Worm (Caenorhabditis elegans) whole organism, dauer: ENCODE results near the gene dss-1.

Experiments
- unc-62 ChIP-seq: sonication (generic microtip); optimal IDR thresholded peaks from 2 replicates; lab custom pipeline; 2017; ENCODE audit warnings: missing biosample characterization, missing genetic modification reagents, missing genetic modification characterization

Gene dss-1

DNA sequence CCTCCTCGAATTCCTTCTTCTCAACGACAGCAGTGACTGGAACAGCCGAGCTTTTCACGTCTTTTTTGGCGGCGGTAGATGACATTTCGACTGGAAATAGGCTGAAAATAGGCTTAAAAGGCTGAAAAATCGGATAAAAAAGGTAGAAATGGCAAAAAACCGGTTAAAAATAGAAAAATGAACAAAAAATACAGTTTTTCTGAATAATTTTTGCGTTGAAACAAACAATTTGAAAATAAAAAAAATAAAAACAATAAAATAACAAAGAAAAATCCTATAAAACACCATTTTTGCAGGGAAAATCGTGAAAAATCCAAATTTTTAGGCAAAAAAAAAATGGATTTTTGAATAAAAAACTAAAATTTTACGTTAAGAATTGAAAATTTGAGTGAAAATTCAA lies at the start of gene dss-1:
Gene dss-1 (minus strand): TSS at position 101 of the 400 bp plus-strand sequence.
- TF ChIP-seq unc-62 = no peak

ce11 chrIII:1243199-1243598 lies 47.1 kb upstream of the dss-1 start, which contains the start of gene fbxa-63:
Gene fbxa-63 (plus strand): TSS chrIII:1243508.
- no peak for TF ChIP-seq unc-62

ce11 chrIII:1238704-1239103 lies 42.6 kb upstream of the dss-1 start, which contains the start of gene fbxa-61:
Gene fbxa-61 (plus strand): TSS chrIII:1239048.
- no peak for TF ChIP-seq unc-62

DNA sequence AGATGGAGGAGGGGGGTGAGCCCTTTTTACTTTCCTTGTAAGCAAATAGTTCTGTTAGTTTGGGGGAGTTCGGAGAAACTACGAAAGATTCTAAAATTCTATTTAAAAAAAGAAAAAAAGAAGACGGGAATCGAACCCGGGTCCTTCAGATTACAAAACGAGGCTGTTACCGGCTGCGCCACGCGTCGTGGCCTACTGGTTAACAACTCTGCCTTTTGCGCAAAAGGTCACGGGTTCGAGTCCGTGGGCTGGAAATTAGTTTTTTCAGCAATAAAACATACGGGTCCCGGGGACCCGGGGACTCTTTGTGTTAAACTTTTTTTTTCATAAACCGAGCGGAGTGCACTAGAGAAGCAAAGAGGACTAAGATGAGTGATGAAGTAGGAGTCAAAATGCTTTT lies 35.1 kb upstream of the dss-1 start:
- no peak for TF ChIP-seq unc-62

ce11 chrIII:1230672-1231071 lies 34.6 kb upstream of the dss-1 start:
- TF ChIP-seq unc-62 = no peak

- no peak for TF ChIP-seq unc-62
Observed at ce11 chrIII:1230174-1230573, 34.1 kb upstream of the dss-1 start, which contains the start of gene pes-4. Gene pes-4 (minus strand): TSS chrIII:1230274.

DNA sequence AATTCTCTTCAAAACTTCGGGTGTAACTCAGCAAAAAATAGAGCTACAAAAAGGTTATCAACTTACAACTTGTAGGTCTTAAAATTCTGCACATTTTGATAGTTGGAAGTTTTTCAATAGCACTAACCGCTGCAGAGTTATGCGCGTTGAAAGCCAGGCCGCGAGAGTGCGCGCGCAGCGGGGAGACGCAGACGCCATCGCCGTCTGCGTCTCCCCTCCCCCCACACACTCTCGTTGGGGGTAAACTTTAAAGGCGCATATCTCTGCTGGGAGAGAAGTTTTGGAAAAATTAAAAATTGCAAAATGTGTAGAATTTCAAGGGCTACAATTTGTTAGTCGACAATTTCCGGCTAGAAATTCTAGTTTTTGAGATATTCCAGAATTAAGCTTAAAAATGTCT lies 33.4 kb upstream of the dss-1 start:
- no peak for TF ChIP-seq unc-62

- TF ChIP-seq unc-62 = no peak
Observed at ce11 chrIII:1228593-1228992, 32.5 kb upstream of the dss-1 start.

DNA sequence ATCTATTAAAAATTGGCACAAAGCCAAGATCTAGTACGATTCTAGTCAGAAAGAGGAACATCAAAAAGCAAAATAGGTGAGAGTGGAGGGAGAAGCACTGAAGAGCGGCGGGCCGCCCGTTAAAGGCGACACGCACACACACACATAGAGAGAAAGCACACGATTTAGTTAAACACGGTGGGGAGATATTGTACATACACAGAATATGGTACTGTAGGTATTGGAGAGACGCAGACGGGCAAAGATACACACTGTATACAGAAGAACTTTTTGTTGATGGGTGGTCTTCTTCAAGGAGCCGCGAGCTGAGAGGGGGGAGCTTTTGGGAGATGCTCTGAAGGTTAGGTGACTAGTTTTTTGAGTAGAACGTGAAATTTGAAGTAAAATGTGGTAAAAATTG lies 30.2 kb upstream of the dss-1 start:
- TF ChIP-seq unc-62 = no peak

DNA sequence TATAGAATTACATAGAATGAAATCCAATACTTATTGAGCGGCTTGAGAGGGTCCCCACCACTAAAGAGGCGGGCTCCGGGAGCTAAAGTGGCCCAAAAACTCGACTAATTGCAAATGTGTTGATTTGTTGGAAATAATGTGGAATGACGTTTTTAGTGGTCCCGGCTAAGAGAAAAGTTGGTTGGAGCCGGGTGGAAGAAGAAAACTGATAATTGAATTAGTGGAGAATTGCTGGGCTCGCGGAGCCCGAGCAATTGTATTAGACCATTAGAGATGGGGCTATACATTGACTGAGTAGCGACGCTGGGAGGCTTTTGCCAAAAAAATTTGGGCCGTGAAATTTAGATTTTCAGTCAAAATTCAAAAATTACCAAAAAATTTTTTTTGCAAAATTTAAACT lies 29.5 kb upstream of the dss-1 start:
- TF ChIP-seq unc-62 = no peak

- TF ChIP-seq unc-62 = no peak
Observed at ce11 chrIII:1225116-1225515, 29.0 kb upstream of the dss-1 start.

DNA sequence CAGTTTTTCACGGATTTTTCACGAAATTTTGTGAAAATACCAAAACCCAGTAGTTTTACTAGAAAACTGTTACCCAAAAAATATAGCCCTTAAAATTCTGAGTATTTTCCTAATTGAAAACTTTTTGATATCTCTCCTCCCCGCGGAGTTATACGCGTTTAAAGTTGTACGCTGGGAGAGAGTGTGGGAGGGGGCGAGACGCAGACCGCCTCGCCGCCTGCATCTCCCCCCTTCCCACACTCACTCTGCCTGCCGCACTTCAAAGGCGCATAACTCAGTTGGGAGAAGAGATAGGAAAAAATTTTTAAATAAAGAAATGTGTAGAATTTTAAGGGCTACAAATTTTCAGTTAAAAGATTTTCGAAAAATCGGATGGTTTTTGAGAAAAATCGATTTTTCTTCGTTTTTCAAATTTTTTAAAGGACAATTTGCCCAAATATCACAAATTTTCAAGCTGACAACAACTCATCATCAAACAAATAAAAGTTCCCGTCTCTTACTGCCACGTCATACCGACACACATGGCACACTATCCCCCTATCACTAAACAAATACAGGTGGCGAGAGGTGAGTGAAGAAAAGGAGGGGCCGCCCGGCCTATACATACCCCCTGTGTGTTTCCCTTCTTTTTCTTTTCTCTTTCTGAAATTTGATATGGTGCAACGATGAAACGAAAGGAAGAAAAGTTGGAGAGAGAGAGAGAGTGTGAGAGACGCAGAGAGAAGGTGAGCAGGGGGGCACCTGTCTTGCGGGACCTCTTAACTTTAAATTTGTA lies 27.4 kb upstream of the dss-1 start:
- no peak for TF ChIP-seq unc-62

- no peak for TF ChIP-seq unc-62
Observed at ce11 chrIII:1221995-1222394, 25.9 kb upstream of the dss-1 start.

DNA sequence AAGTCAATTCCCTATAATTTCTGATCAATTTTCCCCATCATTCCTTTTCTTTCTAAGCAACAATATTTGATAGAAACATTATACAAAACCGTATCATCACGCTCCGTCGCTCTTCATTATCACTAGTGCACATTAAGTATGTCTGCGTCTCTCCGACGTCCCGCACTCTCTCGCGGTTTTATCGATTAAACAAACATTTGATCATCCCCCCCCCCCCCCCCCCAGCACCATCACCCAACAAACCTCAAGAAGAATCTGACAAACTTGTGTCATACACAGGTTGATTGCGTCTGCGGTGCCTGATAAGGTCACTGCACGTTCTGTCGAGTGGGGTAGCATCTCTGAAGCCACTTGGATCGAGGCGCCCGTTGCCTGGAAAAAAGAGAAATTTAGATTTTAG lies 23.9 kb upstream of the dss-1 start:
- no peak for TF ChIP-seq unc-62

DNA sequence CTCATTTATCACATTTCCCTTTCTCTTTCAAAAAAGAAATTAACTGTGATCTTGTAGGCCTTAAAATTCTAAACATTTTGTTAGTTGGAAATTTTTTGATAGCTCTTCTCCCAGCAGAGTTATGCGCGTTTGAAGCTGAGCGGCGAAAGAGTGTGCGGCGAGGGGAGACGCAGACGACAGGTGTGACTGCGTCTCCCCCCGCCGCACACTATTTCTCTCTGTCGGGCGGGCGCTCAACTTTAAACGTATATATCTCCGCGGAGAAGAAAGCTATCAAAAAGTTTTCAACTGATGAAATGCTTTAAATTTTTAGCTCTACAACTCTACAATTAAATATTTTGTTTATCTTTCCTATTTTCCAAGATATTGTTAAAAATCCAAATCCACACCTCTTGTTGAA lies 22.9 kb upstream of the dss-1 start:
- no peak for TF ChIP-seq unc-62

DNA sequence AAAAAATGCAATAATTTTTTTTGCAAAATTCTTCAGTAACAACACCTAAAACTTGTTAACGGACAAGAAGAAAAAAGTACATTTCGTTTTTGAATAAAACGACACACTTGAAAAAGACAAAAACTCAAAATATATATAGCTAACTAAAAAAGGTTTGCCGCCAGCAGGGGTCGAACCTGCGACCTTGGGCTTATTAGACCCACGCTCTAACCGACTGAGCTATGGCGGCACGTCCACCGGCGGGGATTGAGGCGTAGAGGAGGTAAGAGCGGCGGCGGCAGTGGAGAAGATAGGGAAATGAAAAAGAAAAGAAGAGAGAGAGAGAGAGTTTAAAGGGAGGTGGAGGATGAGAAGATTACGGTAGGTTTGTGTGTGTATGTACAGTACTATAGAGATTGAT lies 22.1 kb upstream of the dss-1 start:
- TF ChIP-seq unc-62 = no peak

DNA sequence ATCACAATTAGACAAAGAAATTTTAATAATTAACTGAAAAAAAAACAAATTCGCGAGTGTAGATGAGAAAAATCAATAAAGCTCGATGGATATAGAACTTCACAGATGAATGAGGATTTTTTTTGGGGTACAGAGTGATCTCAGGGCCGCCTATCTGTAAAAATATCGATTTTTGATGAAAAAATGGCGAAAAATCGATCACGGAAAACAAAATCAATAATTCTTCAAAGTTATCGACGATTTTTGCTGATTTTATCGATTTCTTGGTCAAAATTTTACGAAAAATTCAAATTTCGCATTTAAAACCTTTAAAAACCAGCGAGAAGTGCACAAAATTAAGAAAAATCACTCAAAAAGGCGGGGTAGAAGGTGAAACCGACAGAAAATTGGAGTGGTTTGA lies 20.0 kb upstream of the dss-1 start:
- TF ChIP-seq unc-62 = no peak

- no peak for TF ChIP-seq unc-62
Observed at ce11 chrIII:1214680-1215079, 18.6 kb upstream of the dss-1 start, which contains the start of gene Y119D3B.21. Gene Y119D3B.21 (plus strand): TSS chrIII:1215000.
